Worm (Caenorhabditis elegans) whole organism, early embryonic: ENCODE data around the gene F13E9.16.

Experiments used
- B0310.2 ChIP-seq: sonication (generic microtip); optimal IDR thresholded peaks from 2 replicates; lab custom pipeline; 2016; ENCODE audit warnings: mild to moderate bottlenecking, missing genetic modification characterization, missing compliant biosample characterization
- F13C5.2 ChIP-seq: sonication (generic microtip); optimal IDR thresholded peaks from 2 replicates; lab custom pipeline; 2017; ENCODE audit warnings: mild to moderate bottlenecking, missing genetic modification characterization, inconsistent platforms, missing compliant biosample characterization
- aly-1 ChIP-seq: sonication (generic microtip); optimal IDR thresholded peaks from 2 replicates; lab custom pipeline; 2016; ENCODE audit warnings: missing genetic modification characterization, missing compliant biosample characterization
- ama-1 ChIP-seq: fragments of 150-350 bp; optimal IDR thresholded peaks from 2 replicates; lab custom pipeline; 2014
- ceh-13 ChIP-seq: fragments of 200-800 bp; sonication (Bioruptor generic); optimal IDR thresholded peaks from 2 replicates; lab custom pipeline; 2018; ENCODE audit warnings: mild to moderate bottlenecking, missing genetic modification characterization, missing compliant biosample characterization
- ceh-36 ChIP-seq: sonication (generic microtip); optimal IDR thresholded peaks from 2 replicates; lab custom pipeline; 2016; ENCODE audit warnings: missing genetic modification characterization, inconsistent platforms, missing compliant biosample characterization
- ets-7 ChIP-seq: sonication (generic microtip); optimal IDR thresholded peaks from 2 replicates; lab custom pipeline; 2016; ENCODE audit warnings: missing genotype, missing genetic modification characterization, missing compliant biosample characterization
- flt-1 ChIP-seq: fragments of 200-800 bp; sonication (Bioruptor generic); IDR thresholded peaks from 2 replicates; pipeline ENCODE4 v1.3.6; 2022; ENCODE audit warnings: missing genetic modification characterization, missing compliant biosample characterization
- hmbx-1 ChIP-seq: sonication (generic microtip); optimal IDR thresholded peaks from 2 replicates; lab custom pipeline; 2016; ENCODE audit warnings: mild to moderate bottlenecking, missing genetic modification characterization, missing compliant biosample characterization
- hmg-4 ChIP-seq: fragments of 200-800 bp; sonication (Bioruptor generic); optimal IDR thresholded peaks from 2 replicates; lab custom pipeline; 2018; ENCODE audit warnings: mild to moderate bottlenecking, missing genetic modification characterization, missing compliant biosample characterization
- hnd-1 ChIP-seq: sonication (generic microtip); optimal IDR thresholded peaks from 2 replicates; lab custom pipeline; 2016; ENCODE audit warnings: missing genetic modification characterization, missing compliant biosample characterization
- pes-1 ChIP-seq: fragments of 200-800 bp; sonication (Bioruptor generic); IDR thresholded peaks from 2 replicates; pipeline ENCODE4 v1.3.6; 2022; ENCODE audit warnings: missing genetic modification reagents, missing genetic modification characterization, missing compliant biosample characterization
- scrt-1 ChIP-seq: fragments of 200-800 bp; sonication (Bioruptor generic); IDR thresholded peaks from 2 replicates; pipeline ENCODE4 v1.3.6; 2022; ENCODE audit warnings: missing genetic modification characterization, missing compliant biosample characterization
- sea-1 ChIP-seq: fragments of 200-800 bp; sonication (Bioruptor generic); conservative IDR thresholded peaks from 2 replicates; pipeline ENCODE4 v1.3.6; 2022; ENCODE audit warnings: missing genetic modification characterization, missing compliant biosample characterization
- tbx-11 ChIP-seq: fragments of 200-800 bp; sonication (Bioruptor generic); IDR thresholded peaks from 2 replicates; pipeline ENCODE4 v1.3.6; 2022; ENCODE audit warnings: missing genetic modification characterization, missing compliant biosample characterization
- tbx-37 ChIP-seq: fragments of 200-800 bp; sonication (Bioruptor generic); conservative IDR thresholded peaks from 2 replicates; pipeline ENCODE4 v1.3.6; 2022; ENCODE audit warnings: missing genetic modification reagents, missing genetic modification characterization, missing compliant biosample characterization
- tra-4 ChIP-seq: sonication (generic microtip); optimal IDR thresholded peaks from 2 replicates; lab custom pipeline; 2017; ENCODE audit warnings: missing genetic modification characterization, missing compliant biosample characterization

The F13E9.16 gene

DNA sequence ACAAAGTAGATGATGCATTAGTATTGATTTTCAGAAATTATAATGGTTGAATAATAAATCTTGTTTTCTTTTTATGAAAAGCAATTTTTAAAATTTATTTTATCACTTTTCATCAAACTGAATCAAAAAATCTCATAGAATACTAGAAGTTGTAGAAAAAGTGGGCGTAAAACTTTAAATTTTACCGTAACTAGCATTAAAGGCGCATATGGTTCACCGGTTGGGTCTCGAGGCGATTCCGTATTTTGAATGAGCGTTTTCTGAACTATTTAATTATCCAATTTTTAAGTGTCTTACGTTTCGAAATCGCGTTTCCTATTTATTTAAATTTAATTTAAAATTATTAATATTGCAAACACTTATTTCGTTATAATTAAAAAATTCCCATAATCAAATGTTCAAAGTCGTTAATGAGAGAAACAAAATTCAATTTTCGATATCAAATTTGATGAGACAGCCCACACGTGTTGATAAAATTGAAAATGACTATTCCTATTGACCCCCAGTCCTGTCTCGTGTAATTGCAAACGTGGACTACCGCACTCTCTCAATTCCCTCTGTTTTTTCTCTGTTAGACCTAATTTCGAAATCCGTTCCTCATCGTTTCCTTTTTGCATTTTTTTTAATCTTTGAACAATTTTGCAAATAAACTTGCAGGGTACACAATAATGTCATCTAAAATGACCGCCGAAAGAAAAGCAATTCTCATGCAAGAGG lies 28.7 kb downstream of the F13E9.16 start, which contains the start of the genes T11G6.2 and hars-1:
Gene T11G6.2, minus strand, starts transcription at position 197 of the 717 bp plus-strand sequence.
Gene hars-1, plus strand, starts transcription at position 658 of the 717 bp plus-strand sequence.
- TF ChIP-seq ceh-36 (tag; lab: Kevin White, UChicago), result no peak
- no peak for TF ChIP-seq pes-1 (GFP tag; lab: Robert Waterston, UW)
- TF ChIP-seq ets-7, result no peak
- TF ChIP-seq sea-1 (GFP tag; lab: Robert Waterston, UW), result no peak
- TF ChIP-seq tbx-11 (GFP tag; lab: Robert Waterston, UW), result no peak
- TF ChIP-seq flt-1 (GFP tag; lab: Robert Waterston, UW), result no peak
- no peak for TF ChIP-seq ceh-13 (GFP tag; lab: Kevin White, UChicago)
- TF ChIP-seq ama-1 (lab: Kevin White, UChicago), result no peak
- TF ChIP-seq scrt-1, result no peak
- TF ChIP-seq hnd-1 (tag; lab: Kevin White, UChicago), result no peak

DNA sequence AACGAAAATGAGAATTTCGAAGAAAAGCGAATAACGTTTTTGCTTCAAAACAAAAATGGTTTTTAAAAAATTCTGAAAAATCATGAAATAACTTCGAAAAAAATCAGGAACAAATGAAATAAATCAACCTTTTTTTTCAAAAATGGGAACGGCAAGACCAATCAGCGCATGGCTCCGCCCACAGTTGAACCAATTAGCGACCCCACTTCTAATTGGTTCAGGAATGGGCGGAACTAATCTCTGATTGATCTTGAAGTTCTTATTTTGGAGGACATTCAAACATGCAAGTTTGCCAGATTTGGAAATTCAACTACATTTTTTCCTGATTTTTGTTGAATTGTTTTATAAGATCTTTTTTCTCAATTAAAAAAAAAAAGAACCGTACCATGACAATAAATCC lies 31.2 kb downstream of the F13E9.16 start:
- TF ChIP-seq hmbx-1 (tag; lab: Kevin White, UChicago) (no peak), scrt-1 (no peak), ama-1 (lab: Kevin White, UChicago) (no peak), F13C5.2 (tag; lab: Kevin White, UChicago) (no peak), ets-7 (no peak), B0310.2 (tag; lab: Kevin White, UChicago) (no peak), flt-1 (GFP tag; lab: Robert Waterston, UW) (no peak), sea-1 (GFP tag; lab: Robert Waterston, UW) (no peak)

DNA sequence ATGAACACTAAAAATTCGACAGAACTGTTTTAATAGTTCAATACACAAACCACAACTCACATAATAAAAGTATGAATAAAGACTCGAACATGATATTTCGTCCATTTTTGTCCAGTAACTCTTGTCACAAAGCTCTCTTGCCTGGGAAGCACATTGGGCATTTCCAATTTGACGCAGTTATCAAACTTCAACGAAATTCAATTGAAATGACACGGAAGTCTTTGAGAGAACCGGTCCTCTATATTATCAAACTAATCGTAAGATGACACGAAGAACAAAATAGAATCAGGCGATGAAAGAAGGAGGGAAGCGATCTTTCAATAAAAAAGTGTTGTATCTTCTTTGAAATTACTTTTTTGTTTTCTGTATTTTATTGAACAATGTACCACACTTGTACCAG lies 32.1 kb downstream of the F13E9.16 start, which contains the start of gene T11G6.3:
Gene T11G6.3, minus strand, starts transcription at position 189 of the 400 bp plus-strand sequence.
- TF ChIP-seq pes-1 (GFP tag; lab: Robert Waterston, UW), result no peak

DNA sequence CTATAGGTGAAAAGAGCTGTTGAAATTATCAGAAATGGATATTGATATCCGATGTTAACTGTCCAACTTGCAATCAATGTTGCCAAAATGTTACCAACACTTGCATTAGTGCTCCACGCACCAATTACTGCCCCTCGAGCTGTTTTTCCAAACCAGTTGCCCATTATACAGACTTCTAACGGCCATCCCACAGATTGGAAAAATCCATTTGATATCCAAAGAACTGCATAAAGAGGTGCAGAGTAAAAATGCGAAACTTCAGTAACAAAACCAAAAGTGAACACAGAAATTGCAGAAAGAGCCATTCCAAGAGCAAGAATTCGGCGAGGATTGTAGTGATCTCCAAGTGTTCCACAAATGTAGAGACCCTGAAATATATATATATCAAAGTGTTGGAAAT lies 33.1 kb downstream of the F13E9.16 start:
- TF ChIP-seq B0310.2 (tag; lab: Kevin White, UChicago), result no peak
- TF ChIP-seq F13C5.2 (tag; lab: Kevin White, UChicago), result no peak
- no peak for TF ChIP-seq ama-1 (lab: Kevin White, UChicago)
- TF ChIP-seq scrt-1, result no peak
- no peak for TF ChIP-seq hmbx-1 (tag; lab: Kevin White, UChicago)
- no peak for TF ChIP-seq hmg-4 (GFP tag; lab: Kevin White, UChicago)
- TF ChIP-seq ceh-36 (tag; lab: Kevin White, UChicago), result no peak
- no peak for TF ChIP-seq aly-1 (tag; lab: Kevin White, UChicago)
- TF ChIP-seq hnd-1 (tag; lab: Kevin White, UChicago), result no peak
- TF ChIP-seq ceh-13 (GFP tag; lab: Kevin White, UChicago), result no peak
- no peak for TF ChIP-seq sea-1 (GFP tag; lab: Robert Waterston, UW)
- no peak for TF ChIP-seq tbx-37
- no peak for TF ChIP-seq pes-1 (GFP tag; lab: Robert Waterston, UW)
- no peak for TF ChIP-seq flt-1 (GFP tag; lab: Robert Waterston, UW)
- TF ChIP-seq tbx-11 (GFP tag; lab: Robert Waterston, UW), result no peak
- TF ChIP-seq ets-7, result no peak

DNA sequence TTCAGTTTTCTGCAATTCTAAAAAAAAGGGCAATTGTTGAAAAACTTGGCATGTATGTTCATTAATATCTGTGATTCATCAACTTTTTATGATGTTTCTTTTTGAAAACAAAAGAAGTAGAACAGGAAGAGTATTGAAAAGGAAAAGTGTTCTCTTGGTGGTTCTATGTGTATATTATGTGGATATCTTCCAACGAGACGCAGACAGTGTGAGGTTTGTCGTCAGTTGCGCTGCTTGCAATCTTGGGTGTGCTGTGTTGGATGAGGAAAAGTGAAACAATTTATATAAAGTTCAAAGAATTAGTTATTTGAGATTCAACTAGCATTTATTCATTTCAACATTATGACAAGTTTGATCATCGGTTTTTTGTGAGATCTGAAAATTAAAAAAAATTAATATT lies 34.8 kb downstream of the F13E9.16 start:
- no peak for TF ChIP-seq pes-1 (GFP tag; lab: Robert Waterston, UW)
- TF ChIP-seq hmg-4 (GFP tag; lab: Kevin White, UChicago), result no peak
- no peak for TF ChIP-seq ceh-13 (GFP tag; lab: Kevin White, UChicago)
- no peak for TF ChIP-seq scrt-1
- no peak for TF ChIP-seq aly-1 (tag; lab: Kevin White, UChicago)
- no peak for TF ChIP-seq hnd-1 (tag; lab: Kevin White, UChicago)
- no peak for TF ChIP-seq hmbx-1 (tag; lab: Kevin White, UChicago)
- TF ChIP-seq sea-1 (GFP tag; lab: Robert Waterston, UW), result no peak
- no peak for TF ChIP-seq tra-4
- no peak for TF ChIP-seq tbx-11 (GFP tag; lab: Robert Waterston, UW)
- no peak for TF ChIP-seq ets-7
- no peak for TF ChIP-seq F13C5.2 (tag; lab: Kevin White, UChicago)
- no peak for TF ChIP-seq ama-1 (lab: Kevin White, UChicago)
- TF ChIP-seq B0310.2 (tag; lab: Kevin White, UChicago), result no peak
- no peak for TF ChIP-seq ceh-36 (tag; lab: Kevin White, UChicago)
- no peak for TF ChIP-seq tbx-37

DNA sequence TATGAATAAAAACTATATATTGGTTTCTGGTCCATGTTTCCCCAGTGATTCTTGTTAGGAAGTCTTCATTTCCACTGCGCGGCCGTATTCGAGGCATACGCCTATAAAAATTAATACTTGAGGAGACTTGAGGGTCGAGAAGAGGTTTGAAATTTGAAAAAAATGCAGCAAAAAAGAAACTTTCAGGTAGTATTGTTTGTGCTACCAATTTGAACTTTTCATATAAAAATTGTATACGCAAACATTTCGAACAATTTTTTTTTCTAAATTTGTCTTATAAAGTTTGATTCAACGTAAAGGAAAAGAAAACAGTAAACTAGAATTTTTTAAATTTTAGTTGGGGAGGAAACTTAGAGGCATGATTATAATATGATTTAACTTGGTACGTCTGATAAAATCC lies 35.4 kb downstream of the F13E9.16 start, which contains the start of gene T11G6.4:
Gene T11G6.4, minus strand, starts transcription at position 101 of the 400 bp plus-strand sequence.
- no peak for TF ChIP-seq sea-1 (GFP tag; lab: Robert Waterston, UW)
- no peak for TF ChIP-seq hmg-4 (GFP tag; lab: Kevin White, UChicago)
- no peak for TF ChIP-seq ama-1 (lab: Kevin White, UChicago)
- no peak for TF ChIP-seq ceh-13 (GFP tag; lab: Kevin White, UChicago)
- no peak for TF ChIP-seq flt-1 (GFP tag; lab: Robert Waterston, UW)
- no peak for TF ChIP-seq pes-1 (GFP tag; lab: Robert Waterston, UW)

DNA sequence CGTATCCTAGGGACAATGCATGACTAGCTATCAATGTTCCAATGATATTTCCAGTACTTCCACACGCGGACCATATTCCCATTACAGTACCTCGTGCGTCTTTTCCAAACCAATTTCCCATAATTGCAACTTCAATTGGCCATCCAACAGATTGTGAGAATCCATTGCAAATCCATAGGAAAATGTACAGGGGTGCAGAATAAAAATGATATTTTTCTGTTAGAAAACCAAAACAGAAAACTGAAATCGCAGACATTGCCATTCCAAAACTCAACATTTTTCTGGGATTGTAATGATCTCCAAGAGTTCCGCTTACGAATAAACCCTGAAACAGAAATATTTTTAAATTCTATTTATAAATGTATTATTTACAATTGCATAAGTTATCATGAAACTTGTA lies 36.0 kb downstream of the F13E9.16 start:
- TF ChIP-seq hmg-4 (GFP tag; lab: Kevin White, UChicago) (no peak), scrt-1 (no peak), tbx-11 (GFP tag; lab: Robert Waterston, UW) (no peak), hnd-1 (tag; lab: Kevin White, UChicago) (no peak), B0310.2 (tag; lab: Kevin White, UChicago) (no peak), ceh-36 (tag; lab: Kevin White, UChicago) (no peak), flt-1 (GFP tag; lab: Robert Waterston, UW) (no peak), F13C5.2 (tag; lab: Kevin White, UChicago) (no peak), tra-4 (no peak), pes-1 (GFP tag; lab: Robert Waterston, UW) (no peak), ets-7 (no peak), ama-1 (lab: Kevin White, UChicago) (no peak), tbx-37 (no peak), hmbx-1 (tag; lab: Kevin White, UChicago) (no peak)
